Fruit fly (Drosophila melanogaster) whole organism, embryonic: Measurements from ENCODE around the gene CG3764.

Source experiments
- B-H2 ChIP-seq: fragments of 200-800 bp; sonication (Bioruptor generic); optimal IDR thresholded peaks from 2 replicates; lab custom pipeline; 2018; ENCODE audit warnings: missing biosample characterization, mild to moderate bottlenecking, missing genetic modification characterization
- CG10267 ChIP-seq: fragments of 200-800 bp; sonication (Bioruptor generic); optimal IDR thresholded peaks from 2 replicates; lab custom pipeline; 2018; ENCODE audit warnings: missing biosample characterization, mild to moderate bottlenecking, missing genetic modification characterization, moderate library complexity
- CG2875 ChIP-seq: fragments of 200-800 bp; sonication (Bioruptor generic); optimal IDR thresholded peaks from 2 replicates; lab custom pipeline; 2017; ENCODE audit warnings: missing biosample characterization, mild to moderate bottlenecking, missing genetic modification characterization, missing genetic modification reagents
- CG3163 ChIP-seq: fragments of 200-800 bp; sonication (Bioruptor generic); optimal IDR thresholded peaks from 3 replicates; lab custom pipeline; 2016; ENCODE audit warnings: missing biosample characterization, missing genetic modification characterization
- CG4854 ChIP-seq: fragments of 200-800 bp; sonication (Bioruptor generic); optimal IDR thresholded peaks from 2 replicates; lab custom pipeline; 2016; ENCODE audit warnings: missing biosample characterization, missing genetic modification characterization, inconsistent platforms
- CG6683 ChIP-seq: fragments of 200-800 bp; sonication (Bioruptor generic); optimal IDR thresholded peaks from 2 replicates; lab custom pipeline; 2017; ENCODE audit warnings: missing biosample characterization, mild to moderate bottlenecking, missing genetic modification characterization, missing genetic modification reagents
- Dref ChIP-seq: fragments of 200-800 bp; sonication (Bioruptor generic); IDR thresholded peaks from 2 replicates; pipeline ENCODE4 v1.3.6; 2022; ENCODE audit warnings: missing biosample characterization, missing genetic modification characterization
- Mes4 ChIP-seq: fragments of 200-800 bp; sonication (Bioruptor generic); optimal IDR thresholded peaks from 2 replicates; lab custom pipeline; 2016; ENCODE audit warnings: missing biosample characterization, missing genetic modification characterization
- Sin3A ChIP-seq: fragments of >200 bp; optimal IDR thresholded peaks from 2 replicates; lab custom pipeline; 2018
- Sry-β ChIP-seq: fragments of 200-800 bp; sonication (Bioruptor generic); optimal IDR thresholded peaks from 2 replicates; lab custom pipeline; 2018; ENCODE audit warnings: missing biosample characterization, mild to moderate bottlenecking, missing genetic modification characterization, moderate library complexity
- cwo ChIP-seq: fragments of 200-800 bp; sonication (Bioruptor generic); optimal IDR thresholded peaks from 3 replicates; lab custom pipeline; 2017; ENCODE audit warnings: missing biosample characterization, missing genetic modification characterization, mild to moderate bottlenecking, moderate library complexity, missing genetic modification reagents
- fd96Cb ChIP-seq: fragments of 200-800 bp; sonication (Bioruptor generic); optimal IDR thresholded peaks from 2 replicates; lab custom pipeline; 2018; ENCODE audit warnings: missing biosample characterization, mild to moderate bottlenecking, missing genetic modification characterization, moderate library complexity
- ssp ChIP-seq: fragments of 200-800 bp; sonication (Bioruptor generic); IDR thresholded peaks from 2 replicates; pipeline ENCODE4 v1.3.6; 2022; ENCODE audit warnings: missing biosample characterization, missing genetic modification characterization

DNA sequence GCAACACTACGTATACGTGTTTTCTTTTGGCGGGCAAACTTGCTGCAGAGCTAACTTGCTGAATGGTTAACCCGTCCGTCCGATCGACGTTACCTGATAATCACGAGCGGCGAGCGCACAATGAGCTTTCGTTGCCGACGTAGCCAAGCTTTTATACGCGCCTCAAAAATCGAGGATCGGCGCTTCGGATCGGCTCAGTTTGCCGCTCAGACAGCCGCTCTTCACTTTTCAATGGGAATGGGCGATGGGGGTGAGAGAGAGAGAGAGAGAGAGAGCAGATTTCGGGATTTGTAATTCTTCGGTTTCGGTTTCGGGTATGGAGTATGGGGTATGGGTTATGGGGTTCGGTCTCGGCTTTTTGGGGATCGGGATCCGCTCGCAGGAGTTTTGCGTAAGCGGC lies 19.6 kb upstream of the CG3764 start, which contains the start of gene Ilp8:
- TF ChIP-seq Sin3A (lab: Kevin White, UChicago) (no peak), CG3163 (no peak), Mes4 (no peak), CG6683 (GFP tag; lab: Kevin White, UChicago) (no peak), B-H2 (no peak), cwo (GFP tag; lab: Kevin White, UChicago) (no peak), CG2875 (GFP tag; lab: Kevin White, UChicago) (no peak), Dref (no peak), Sry-β (GFP tag; lab: Kevin White, UChicago) (no peak), CG4854 (no peak), ssp (GFP tag; lab: Robert Waterston, UW) (no peak), CG10267 (tag; lab: Kevin White, UChicago) (no peak), fd96Cb (no peak)
